Worm (Caenorhabditis elegans): Measurements from ENCODE around the gene F52G2.3.

- no peak for TF ChIP-seq him-1 (tag; optimal IDR thresholded peaks at IDR 0.05)
- TF ChIP-seq W03F9.2 (tag; optimal IDR thresholded peaks at IDR 0.05) = no peak
- TF ChIP-seq dao-5 (tag; optimal IDR thresholded peaks at IDR 0.05) = no peak
These were observed 34.9 kb upstream of the F52G2.3 start, which contains the start of gene sru-12 for ce11 chrIV:13582909-13583308.
